Worm (Caenorhabditis elegans): ENCODE data around the gene his-6.

DNA sequence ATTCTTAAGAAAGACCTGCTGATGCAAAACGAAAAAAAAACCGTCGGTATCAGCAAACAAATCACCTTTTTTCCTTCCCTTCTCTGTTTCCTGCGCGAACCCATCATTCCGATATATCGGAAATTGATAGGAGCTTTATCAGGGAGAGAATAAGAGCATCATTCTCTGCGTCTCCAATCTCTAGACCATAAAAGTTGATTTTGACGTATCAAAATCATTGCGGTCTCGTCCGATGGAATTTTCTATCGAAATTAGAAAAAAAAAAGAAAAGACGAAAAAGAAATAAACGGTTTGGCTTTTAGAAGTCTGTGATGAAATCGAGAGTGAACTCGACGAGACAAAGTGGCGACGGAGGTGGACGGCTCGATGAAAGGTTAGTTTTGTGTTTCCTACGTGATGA, 14.2 kb upstream of the his-6 start, which contains the start of gene stdh-4:
- TF ChIP-seq nhr-129 (tag; optimal IDR thresholded peaks at IDR 0.05) = no peak
- no peak for TF ChIP-seq fos-1 (tag; optimal IDR thresholded peaks at IDR 0.05)
- no peak for TF ChIP-seq elt-3 (tag; optimal IDR thresholded peaks at IDR 0.05)
- TF ChIP-seq lsy-2 (tag; optimal IDR thresholded peaks at IDR 0.05) = no peak
- no peak for TF ChIP-seq Y55F3AM.14 (GFP tag; optimal IDR thresholded peaks at IDR 0.05)
- no peak for TF ChIP-seq snpc-4 (tag; optimal IDR thresholded peaks at IDR 0.05)
- no peak for TF ChIP-seq blmp-1 (tag; optimal IDR thresholded peaks at IDR 0.05; ENCODE audit: insufficient read depth)
- no peak for TF ChIP-seq unc-39 (tag; optimal IDR thresholded peaks at IDR 0.05)
